Worm (Caenorhabditis elegans) whole organism, L1 larva: ENCODE measurements around the gene Y66D12A.8.

ENCODE experiments used
- C04F5.9 ChIP-seq: sonication (generic microtip); optimal IDR thresholded peaks from 2 replicates; lab custom pipeline; 2016; ENCODE audit warnings: missing genetic modification characterization, missing compliant biosample characterization
- C16A3.4 ChIP-seq: fragments of 150-350 bp; optimal IDR thresholded peaks from 2 replicates; lab custom pipeline; 2014; ENCODE audit warnings: missing biosample characterization, missing genetic modification characterization
- C34B4.2 ChIP-seq: sonication (generic microtip); optimal IDR thresholded peaks from 2 replicates; lab custom pipeline; 2017; ENCODE audit warnings: mild to moderate bottlenecking, missing genetic modification characterization, missing compliant biosample characterization
- aha-1 ChIP-seq: fragments of 150-350 bp; optimal IDR thresholded peaks from 2 replicates; lab custom pipeline; 2014; ENCODE audit warnings: missing biosample characterization, missing genetic modification characterization
- blmp-1 ChIP-seq: fragments of 150-350 bp; optimal IDR thresholded peaks from 2 replicates; lab custom pipeline; 2014; ENCODE audit warnings: missing biosample characterization, missing genetic modification characterization
- ceh-63 ChIP-seq: fragments of 200-800 bp; sonication (Bioruptor generic); optimal IDR thresholded peaks from 2 replicates; lab custom pipeline; 2018; ENCODE audit warnings: mild to moderate bottlenecking, missing genetic modification characterization, missing compliant biosample characterization
- ceh-8 ChIP-seq: fragments of 200-800 bp; sonication (Bioruptor generic); optimal IDR thresholded peaks from 2 replicates; lab custom pipeline; 2018; ENCODE audit warnings: mild to moderate bottlenecking, missing genetic modification characterization, moderate library complexity, missing compliant biosample characterization
- ceh-90 ChIP-seq: sonication (generic microtip); optimal IDR thresholded peaks from 2 replicates; lab custom pipeline; 2016; ENCODE audit warnings: missing genetic modification characterization, missing compliant biosample characterization
- dpl-1 ChIP-seq, 3 experiments: fragments of 150-350 bp in 2 of 3; sonication (generic microtip) in 1 of 3; optimal IDR thresholded peaks; 2 replicates each; lab custom pipeline; 2014 to 2017; ENCODE audit warnings: missing biosample characterization in 3 of 3, missing genetic modification characterization in 3 of 3, missing genetic modification reagents in 3 of 3
- dsc-1 ChIP-seq: sonication (generic microtip); optimal IDR thresholded peaks from 2 replicates; lab custom pipeline; 2016; ENCODE audit warnings: mild to moderate bottlenecking, missing genetic modification characterization, missing compliant biosample characterization
- efl-1 ChIP-seq, 4 experiments: fragments of 150-350 bp; optimal IDR thresholded peaks in 3 of 4; peaks in 1 of 4; 1 replicate in 1 of 4; 2 replicates in 3 of 4; lab custom pipeline; 2014; ENCODE audit warnings: missing biosample characterization in 2 of 4, missing genetic modification characterization in 2 of 4, missing genetic modification reagents in 2 of 4
- efl-3 ChIP-seq: fragments of 200-800 bp; sonication (Bioruptor generic); optimal IDR thresholded peaks from 2 replicates; lab custom pipeline; 2018; ENCODE audit warnings: mild to moderate bottlenecking, missing genetic modification characterization, missing compliant biosample characterization
- egl-27 ChIP-seq, 2 experiments: fragments of 150-350 bp in 1 of 2; sonication (generic microtip); optimal IDR thresholded peaks; 3 replicates each; lab custom pipeline; 2017 to 2018; ENCODE audit warnings: missing biosample characterization in 2 of 2, missing genetic modification characterization in 2 of 2, missing genetic modification reagents in 2 of 2
- elt-3 ChIP-seq, 6 experiments: fragments of 150-350 bp in 1 of 6; sonication (generic microtip); optimal IDR thresholded peaks; 2 replicates each; lab custom pipeline; 2017 to 2018; ENCODE audit warnings: missing biosample characterization in 6 of 6, missing genetic modification characterization in 6 of 6, inconsistent platforms in 1 of 6
- fkh-8 ChIP-seq: sonication (generic microtip); optimal IDR thresholded peaks from 2 replicates; lab custom pipeline; 2016; ENCODE audit warnings: mild to moderate bottlenecking, missing genetic modification characterization, missing compliant biosample characterization
- fos-1 ChIP-seq: fragments of 150-350 bp; optimal IDR thresholded peaks from 2 replicates; lab custom pipeline; 2014; ENCODE audit warnings: missing biosample characterization, missing genetic modification characterization
- grh-1 ChIP-seq: fragments of 200-800 bp; sonication (Bioruptor generic); IDR thresholded peaks from 2 replicates; pipeline ENCODE4 v1.3.6; 2022; ENCODE audit warnings: missing genetic modification reagents, missing genetic modification characterization, missing compliant biosample characterization
- irx-1 ChIP-seq: sonication (generic microtip); optimal IDR thresholded peaks from 2 replicates; lab custom pipeline; 2016; ENCODE audit warnings: missing genetic modification characterization, missing compliant biosample characterization
- isw-1 ChIP-seq: fragments of 200-800 bp; sonication (Bioruptor generic); IDR thresholded peaks from 2 replicates; pipeline ENCODE4 v1.3.6; 2022; ENCODE audit warnings: missing genetic modification characterization, missing compliant biosample characterization
- lin-14 ChIP-seq: fragments of 200-800 bp; sonication (Bioruptor generic); optimal IDR thresholded peaks from 2 replicates; lab custom pipeline; 2018; ENCODE audit warnings: mild to moderate bottlenecking, missing genetic modification characterization, moderate library complexity, missing compliant biosample characterization
- lin-35 ChIP-seq, 2 experiments: fragments of 150-350 bp; optimal IDR thresholded peaks; 2 replicates each; lab custom pipeline; 2014; ENCODE audit warnings: missing biosample characterization in 2 of 2, missing genetic modification characterization in 2 of 2, missing genetic modification reagents in 2 of 2
- lir-3 ChIP-seq: sonication (generic microtip); optimal IDR thresholded peaks from 2 replicates; lab custom pipeline; 2016; ENCODE audit warnings: mild to moderate bottlenecking, missing genetic modification characterization, moderate library complexity, missing compliant biosample characterization; ENCODE audit not compliant: poor library complexity
- lsy-2 ChIP-seq, 2 experiments: fragments of 150-350 bp; optimal IDR thresholded peaks; 2 replicates each; lab custom pipeline; 2014; ENCODE audit warnings: missing biosample characterization in 2 of 2, missing genetic modification characterization in 2 of 2
- mdl-1 ChIP-seq, 2 experiments: fragments of 150-350 bp; optimal IDR thresholded peaks; 2 replicates each; lab custom pipeline; 2014 to 2017; ENCODE audit warnings: missing biosample characterization in 2 of 2, missing genetic modification characterization in 2 of 2, inconsistent platforms in 1 of 2
- mef-2 ChIP-seq: fragments of 150-350 bp; optimal IDR thresholded peaks from 2 replicates; lab custom pipeline; 2014; ENCODE audit warnings: missing biosample characterization, missing genetic modification characterization
- mep-1 ChIP-seq: fragments of 150-350 bp; optimal IDR thresholded peaks from 2 replicates; lab custom pipeline; 2014; ENCODE audit warnings: missing biosample characterization, missing genetic modification characterization
- nhr-12 ChIP-seq: sonication (generic microtip); optimal IDR thresholded peaks from 2 replicates; lab custom pipeline; 2017; ENCODE audit warnings: missing biosample characterization, missing genetic modification characterization
- nhr-19 ChIP-seq: fragments of 200-800 bp; sonication (Bioruptor generic); conservative IDR thresholded peaks from 2 replicates; pipeline ENCODE4 v1.3.6; 2022; ENCODE audit warnings: missing genetic modification characterization, missing compliant biosample characterization
- nhr-20 ChIP-seq: sonication (generic microtip); optimal IDR thresholded peaks from 2 replicates; lab custom pipeline; 2016; ENCODE audit warnings: mild to moderate bottlenecking, missing genetic modification characterization, missing compliant biosample characterization
- nhr-28 ChIP-seq: fragments of 150-350 bp; optimal IDR thresholded peaks from 2 replicates; lab custom pipeline; 2014; ENCODE audit warnings: missing biosample characterization, missing genetic modification characterization
- nhr-47 ChIP-seq: sonication (generic microtip); optimal IDR thresholded peaks from 2 replicates; lab custom pipeline; 2016; ENCODE audit warnings: mild to moderate bottlenecking, missing genetic modification characterization, moderate library complexity, missing compliant biosample characterization
- nhr-71 ChIP-seq: sonication (generic microtip); optimal IDR thresholded peaks from 2 replicates; lab custom pipeline; 2016; ENCODE audit warnings: mild to moderate bottlenecking, missing genetic modification characterization, moderate library complexity, missing compliant biosample characterization
- nhr-84 ChIP-seq: sonication (generic microtip); optimal IDR thresholded peaks from 2 replicates; lab custom pipeline; 2017; ENCODE audit warnings: missing biosample characterization, missing genetic modification characterization
- nhr-85 ChIP-seq: sonication (generic microtip); peaks from one replicate; lab custom pipeline; 2016; ENCODE audit warnings: missing genetic modification characterization, inconsistent platforms, missing compliant biosample characterization
- nhr-90 ChIP-seq: sonication (generic microtip); optimal IDR thresholded peaks from 2 replicates; lab custom pipeline; 2016; ENCODE audit warnings: mild to moderate bottlenecking, missing genetic modification characterization, missing compliant biosample characterization; ENCODE audit not compliant: poor library complexity
- pag-3 ChIP-seq: sonication (generic microtip); optimal IDR thresholded peaks from 2 replicates; lab custom pipeline; 2017; ENCODE audit warnings: missing genetic modification characterization, mild to moderate bottlenecking, missing compliant biosample characterization, antibody characterized with exemption, borderline replicate concordance; ENCODE audit not compliant: insufficient read depth
- pax-3 ChIP-seq: fragments of 200-800 bp; sonication (Bioruptor generic); optimal IDR thresholded peaks from 2 replicates; lab custom pipeline; 2018; ENCODE audit warnings: mild to moderate bottlenecking, missing genetic modification characterization, moderate library complexity, missing compliant biosample characterization
- rnt-1 ChIP-seq: sonication (generic microtip); optimal IDR thresholded peaks from 2 replicates; lab custom pipeline; 2016; ENCODE audit warnings: mild to moderate bottlenecking, missing genetic modification characterization, moderate library complexity, missing compliant biosample characterization
- skn-1 ChIP-seq: fragments of 150-350 bp; optimal IDR thresholded peaks from 2 replicates; lab custom pipeline; 2014; ENCODE audit warnings: missing biosample characterization, missing genetic modification characterization
- snpc-4 ChIP-seq: fragments of 150-350 bp; optimal IDR thresholded peaks from 2 replicates; lab custom pipeline; 2014; ENCODE audit warnings: missing biosample characterization, missing genetic modification characterization
- snu-23 ChIP-seq: sonication (generic microtip); optimal IDR thresholded peaks from 2 replicates; lab custom pipeline; 2016; ENCODE audit warnings: missing genetic modification characterization, missing compliant biosample characterization
- sup-37 ChIP-seq: fragments of 200-800 bp; sonication (Bioruptor generic); optimal IDR thresholded peaks from 2 replicates; lab custom pipeline; 2018; ENCODE audit warnings: mild to moderate bottlenecking, missing genetic modification characterization, missing compliant biosample characterization
- swsn-7 ChIP-seq: sonication (generic microtip); optimal IDR thresholded peaks from 2 replicates; lab custom pipeline; 2016; ENCODE audit warnings: missing genetic modification characterization, missing compliant biosample characterization
- tbx-2 ChIP-seq: sonication (generic microtip); optimal IDR thresholded peaks from 2 replicates; lab custom pipeline; 2016; ENCODE audit warnings: missing genetic modification characterization, missing compliant biosample characterization
- unc-130 ChIP-seq: fragments of 150-350 bp; optimal IDR thresholded peaks from 2 replicates; lab custom pipeline; 2017; ENCODE audit warnings: missing biosample characterization, missing genetic modification characterization, inconsistent platforms
- unc-86 ChIP-seq: sonication (generic microtip); optimal IDR thresholded peaks from 2 replicates; lab custom pipeline; 2016; ENCODE audit warnings: missing genetic modification characterization, missing compliant biosample characterization
- zag-1 ChIP-seq: fragments of 150-350 bp; optimal IDR thresholded peaks from 2 replicates; lab custom pipeline; 2014; ENCODE audit warnings: missing biosample characterization, missing genetic modification characterization
- ztf-11 ChIP-seq, 2 experiments: sonication (generic microtip); optimal IDR thresholded peaks; 2 replicates each; lab custom pipeline; 2016 to 2017; ENCODE audit warnings: missing genetic modification characterization in 2 of 2, missing biosample characterization in 1 of 2, missing compliant biosample characterization in 1 of 2
- ztf-4 ChIP-seq: fragments of 150-350 bp; optimal IDR thresholded peaks from 2 replicates; lab custom pipeline; 2014; ENCODE audit warnings: missing biosample characterization, missing genetic modification characterization

Gene Y66D12A.8

DNA sequence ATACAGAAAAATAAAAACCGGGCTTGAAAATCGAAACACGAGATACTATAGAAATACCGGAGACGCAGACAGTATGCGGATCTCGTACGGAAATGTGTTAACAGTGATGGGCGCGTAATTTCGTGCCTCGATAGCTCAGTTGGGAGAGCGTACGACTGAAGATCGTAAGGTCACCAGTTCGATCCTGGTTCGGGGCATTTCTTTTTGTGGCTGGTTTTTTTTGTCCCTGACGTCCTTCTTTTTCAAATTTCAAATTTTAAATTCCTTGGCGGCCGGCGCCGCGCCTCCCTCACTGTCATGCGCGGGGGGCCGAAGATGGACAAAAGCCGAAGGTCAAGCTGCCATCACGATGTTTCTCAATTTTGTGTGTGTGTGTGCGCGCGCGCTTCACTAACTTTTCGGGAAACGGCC lies 19.3 kb upstream of the Y66D12A.8 start (continued):
- TF ChIP-seq ceh-8 (GFP tag; lab: Kevin White, UChicago) (no peak), ceh-90 (tag; lab: Kevin White, UChicago) (no peak), aha-1 (tag; lab: Kevin White, UChicago) (no peak), egl-27 (tag; optimal IDR thresholded peaks at IDR 0.05; lab: Kevin White, UChicago) (no peak), lir-3 (no peak), pax-3 (tag; lab: Kevin White, UChicago) (no peak), snu-23 (GFP tag; lab: Kevin White, UChicago) (peak; percentile 64), nhr-19 (GFP tag; lab: Robert Waterston, UW) (peak; percentile 21; the same call in 1 of the 2 replicates), nhr-20 (peak; percentile 45), nhr-71 (tag; lab: Kevin White, UChicago) (peak; percentile 47), lin-35 (GFP tag; optimal IDR thresholded peaks at IDR 0.05; lab: Kevin White, UChicago) (peak; percentile 15 to 57), mef-2 (tag; lab: Kevin White, UChicago) (no peak), nhr-28 (tag; lab: Kevin White, UChicago) (no peak), mdl-1 (tag; optimal IDR thresholded peaks at IDR 0.05; lab: Kevin White, UChicago) (peak in 1 of 2 experiments; percentile 10), nhr-12 (tag; lab: Kevin White, UChicago) (no peak), mep-1 (tag; lab: Kevin White, UChicago) (peak; percentile 11)

DNA sequence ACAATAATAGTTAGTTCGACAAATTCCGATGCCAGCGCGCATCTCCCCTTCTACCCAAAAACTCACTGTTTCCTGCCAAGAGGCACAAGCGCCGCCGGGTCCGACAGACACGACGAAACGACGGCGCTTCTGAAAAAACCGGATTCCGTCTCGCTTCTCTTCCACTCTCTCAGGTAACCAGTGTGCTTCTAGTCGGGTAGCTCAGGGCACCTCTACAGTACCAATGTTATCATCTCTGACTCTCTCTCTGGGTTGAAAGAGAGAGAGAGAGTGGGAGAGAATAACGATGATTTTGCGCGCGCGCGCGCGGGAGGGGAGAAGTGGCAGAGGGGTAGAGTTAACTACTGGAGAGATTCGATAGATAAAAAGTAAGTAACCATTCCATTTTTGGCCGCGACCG lies 17.2 kb upstream of the Y66D12A.8 start:
- TF ChIP-seq efl-1 (optimal IDR thresholded peaks at IDR 0.05; lab: Kevin White, UChicago) (peak; percentile 24 to 30), efl-1 (GFP tag; optimal IDR thresholded peaks at IDR 0.05 in 1 of 2; lab: Kevin White, UChicago) (peak; percentile 7 to 84), nhr-12 (tag; lab: Kevin White, UChicago) (no peak), C04F5.9 (tag; lab: Kevin White, UChicago) (no peak), C16A3.4 (tag; lab: Kevin White, UChicago) (peak; percentile 21), ztf-4 (tag; lab: Kevin White, UChicago) (no peak), pax-3 (tag; lab: Kevin White, UChicago) (no peak), unc-130 (no peak), grh-1 (GFP tag; lab: Robert Waterston, UW) (peak; percentile 65), ceh-90 (tag; lab: Kevin White, UChicago) (no peak), efl-3 (no peak), C34B4.2 (tag; lab: Kevin White, UChicago) (no peak), lin-35 (GFP tag; optimal IDR thresholded peaks at IDR 0.05; lab: Kevin White, UChicago) (peak in 1 of 2 experiments; percentile 31), nhr-47 (tag; lab: Kevin White, UChicago) (peak; percentile 19), nhr-90 (peak; percentile 0), elt-3 (tag; optimal IDR thresholded peaks at IDR 0.05; lab: Kevin White, UChicago) (peak in 3 of 6 experiments; percentile 14 to 45 (median 26)), isw-1 (GFP tag; lab: Robert Waterston, UW) (no peak), fos-1 (tag; lab: Kevin White, UChicago) (no peak), snpc-4 (tag; lab: Kevin White, UChicago) (no peak), ztf-11 (tag; optimal IDR thresholded peaks at IDR 0.05; lab: Kevin White, UChicago) (no peak), lsy-2 (tag; optimal IDR thresholded peaks at IDR 0.05; lab: Kevin White, UChicago) (peak in 1 of 2 experiments; percentile 57), irx-1 (tag; lab: Kevin White, UChicago) (no peak), fkh-8 (tag; lab: Kevin White, UChicago) (no peak), unc-86 (no peak), lin-14 (GFP tag; lab: Kevin White, UChicago) (peak; percentile 50), dpl-1 (GFP tag; optimal IDR thresholded peaks at IDR 0.05; lab: Kevin White, UChicago) (peak; percentile 2 to 44 (median 26)), blmp-1 (peak; percentile 36), sup-37 (GFP tag; lab: Kevin White, UChicago) (no peak), mep-1 (tag; lab: Kevin White, UChicago) (no peak), dsc-1 (tag; lab: Kevin White, UChicago) (no peak), lir-3 (no peak), ceh-63 (GFP tag; lab: Kevin White, UChicago) (no peak), tbx-2 (tag; lab: Kevin White, UChicago) (no peak), nhr-71 (tag; lab: Kevin White, UChicago) (peak; percentile 17), skn-1 (peak; percentile 56), snu-23 (GFP tag; lab: Kevin White, UChicago) (peak; percentile 12), pag-3 (tag; lab: Kevin White, UChicago) (no peak), swsn-7 (peak; percentile 19), nhr-84 (tag; lab: Kevin White, UChicago) (no peak), zag-1 (tag; lab: Kevin White, UChicago) (no peak), rnt-1 (tag; lab: Kevin White, UChicago) (no peak), nhr-85 (tag; lab: Kevin White, UChicago) (peak; percentile 70)
